Worm (Caenorhabditis elegans) whole organism, L3 larva: ENCODE measurements around the gene sre-44.
A peak's percentile ranks its signal among the peaks of the same experiment; 100 is the strongest.

Source experiments
- ZK546.5 ChIP-seq: sonication (generic microtip); optimal IDR thresholded peaks from 2 replicates; lab custom pipeline; 2017; ENCODE audit warnings: missing biosample characterization, missing genetic modification characterization
- ama-1 ChIP-seq: fragments of 150-350 bp; optimal IDR thresholded peaks from 2 replicates; lab custom pipeline; 2018
- ceh-16 ChIP-seq: sonication (generic microtip); optimal IDR thresholded peaks from 2 replicates; lab custom pipeline; 2017; ENCODE audit warnings: missing biosample characterization, missing genetic modification characterization
- ceh-82 ChIP-seq: fragments of 150-350 bp; optimal IDR thresholded peaks from 2 replicates; lab custom pipeline; 2014; ENCODE audit warnings: missing biosample characterization, missing genetic modification characterization
- ceh-9 ChIP-seq: sonication (generic microtip); optimal IDR thresholded peaks from 2 replicates; lab custom pipeline; 2018; ENCODE audit warnings: missing biosample characterization, missing genetic modification characterization
- daf-12 ChIP-seq: fragments of 150-350 bp; optimal IDR thresholded peaks from 2 replicates; lab custom pipeline; 2014; ENCODE audit warnings: missing biosample characterization, missing genetic modification reagents, missing genetic modification characterization
- egl-27 ChIP-seq: sonication (generic microtip); optimal IDR thresholded peaks from 4 replicates; lab custom pipeline; 2017; ENCODE audit warnings: missing biosample characterization, missing genetic modification reagents, missing genetic modification characterization
- egl-5 ChIP-seq: fragments of 150-350 bp; optimal IDR thresholded peaks from 2 replicates; lab custom pipeline; 2017; ENCODE audit warnings: missing biosample characterization, missing genetic modification reagents, missing genetic modification characterization, inconsistent platforms
- elt-1 ChIP-seq: fragments of 150-350 bp; optimal IDR thresholded peaks from 2 replicates; lab custom pipeline; 2014; ENCODE audit warnings: missing biosample characterization, missing genetic modification characterization
- elt-2 ChIP-seq: sonication (generic microtip); optimal IDR thresholded peaks from 2 replicates; lab custom pipeline; 2016; ENCODE audit warnings: missing genetic modification reagents, mild to moderate bottlenecking, missing genetic modification characterization, missing compliant biosample characterization
- fkh-10 ChIP-seq: sonication (generic microtip); optimal IDR thresholded peaks from 2 replicates; lab custom pipeline; 2017; ENCODE audit warnings: missing biosample characterization, missing genetic modification reagents, missing genetic modification characterization
- fos-1 ChIP-seq: fragments of 150-350 bp; optimal IDR thresholded peaks from 2 replicates; lab custom pipeline; 2014; ENCODE audit warnings: missing biosample characterization, missing genetic modification characterization
- hmg-11 ChIP-seq: sonication (generic microtip); optimal IDR thresholded peaks from 2 replicates; lab custom pipeline; 2016; ENCODE audit warnings: missing genetic modification characterization, missing compliant biosample characterization
- jun-1 ChIP-seq: fragments of 150-350 bp; optimal IDR thresholded peaks from 2 replicates; lab custom pipeline; 2014; ENCODE audit warnings: missing biosample characterization, missing genetic modification reagents, missing genetic modification characterization
- lin-15B ChIP-seq: fragments of 150-350 bp; optimal IDR thresholded peaks from 2 replicates; lab custom pipeline; 2014; ENCODE audit warnings: missing biosample characterization, missing genetic modification characterization
- lin-39 ChIP-seq: fragments of 150-350 bp; optimal IDR thresholded peaks from 2 replicates; lab custom pipeline; 2018; ENCODE audit warnings: missing biosample characterization, missing genetic modification reagents, missing genetic modification characterization
- mml-1 ChIP-seq: fragments of 150-350 bp; sonication (generic microtip); optimal IDR thresholded peaks from 3 replicates; lab custom pipeline; 2014; ENCODE audit warnings: missing biosample characterization, missing genetic modification characterization
- nhr-12 ChIP-seq: fragments of 150-350 bp; optimal IDR thresholded peaks from 2 replicates; lab custom pipeline; 2014; ENCODE audit warnings: missing biosample characterization, missing genetic modification characterization
- nhr-25 ChIP-seq: sonication (generic microtip); optimal IDR thresholded peaks from 2 replicates; lab custom pipeline; 2017; ENCODE audit warnings: missing biosample characterization, missing genetic modification characterization
- nhr-28 ChIP-seq: fragments of 150-350 bp; optimal IDR thresholded peaks from 2 replicates; lab custom pipeline; 2014; ENCODE audit warnings: missing biosample characterization, missing genetic modification characterization
- nhr-43 ChIP-seq: sonication (generic microtip); optimal IDR thresholded peaks from 2 replicates; lab custom pipeline; 2016; ENCODE audit warnings: mild to moderate bottlenecking, missing genetic modification characterization, missing compliant biosample characterization; ENCODE audit not compliant: poor library complexity, severe bottlenecking
- nhr-67 ChIP-seq: fragments of 150-350 bp; optimal IDR thresholded peaks from 2 replicates; lab custom pipeline; 2014; ENCODE audit warnings: missing biosample characterization, missing genetic modification characterization
- pha-4 ChIP-seq: fragments of 150-350 bp; optimal IDR thresholded peaks from 2 replicates; lab custom pipeline; 2014; ENCODE audit warnings: missing biosample characterization, missing genetic modification reagents, missing genetic modification characterization
- pqm-1 ChIP-seq: fragments of 150-350 bp; optimal IDR thresholded peaks from 2 replicates; lab custom pipeline; 2017; ENCODE audit warnings: missing biosample characterization, missing genetic modification characterization, inconsistent platforms
- sea-2 ChIP-seq: fragments of 150-350 bp; sonication (generic microtip); optimal IDR thresholded peaks from 4 replicates; lab custom pipeline; 2014; ENCODE audit warnings: missing biosample characterization, missing genetic modification reagents, missing genetic modification characterization
- skn-1 ChIP-seq: fragments of 150-350 bp; optimal IDR thresholded peaks from 2 replicates; lab custom pipeline; 2014; ENCODE audit warnings: missing biosample characterization, missing genetic modification characterization
- snpc-4 ChIP-seq: fragments of 150-350 bp; optimal IDR thresholded peaks from 2 replicates; lab custom pipeline; 2014; ENCODE audit warnings: missing biosample characterization, missing genetic modification characterization
- tbx-2 ChIP-seq: sonication (generic microtip); optimal IDR thresholded peaks from 2 replicates; lab custom pipeline; 2016; ENCODE audit warnings: mild to moderate bottlenecking, missing genetic modification characterization, missing compliant biosample characterization
- unc-62 ChIP-seq: fragments of 150-350 bp; sonication (generic microtip); optimal IDR thresholded peaks from 4 replicates; lab custom pipeline; 2014; ENCODE audit warnings: missing biosample characterization, missing genetic modification reagents, missing genetic modification characterization
- zag-1 ChIP-seq: fragments of 150-350 bp; optimal IDR thresholded peaks from 2 replicates; lab custom pipeline; 2014; ENCODE audit warnings: missing biosample characterization, missing genetic modification characterization

Gene sre-44

DNA sequence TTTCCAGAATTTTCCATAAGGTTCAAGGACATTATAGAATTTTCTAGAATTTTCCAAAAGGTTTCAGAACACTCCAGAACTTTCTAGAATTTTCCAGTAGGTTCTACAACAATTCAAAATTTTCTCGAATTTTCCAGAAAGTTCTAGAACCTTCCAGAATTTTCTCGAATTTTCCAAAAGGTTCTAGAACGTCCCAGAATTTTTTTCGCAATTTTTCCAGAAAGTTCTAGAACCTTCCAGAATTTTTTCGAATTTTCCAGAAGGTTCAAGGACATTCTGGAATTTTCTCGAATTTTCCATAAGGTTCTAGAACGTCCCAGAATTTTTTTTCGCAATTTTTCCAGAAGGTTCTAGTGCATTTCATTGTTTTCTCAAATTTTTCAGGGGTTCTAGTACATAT lies 28.3 kb downstream of the sre-44 start:
- TF ChIP-seq ceh-9 (tag; lab: Kevin White, UChicago) (no peak), unc-62 (GFP tag; lab: Kevin White, UChicago) (no peak)
- TF ChIP-seq, all 47 proteins: peak for 0

DNA sequence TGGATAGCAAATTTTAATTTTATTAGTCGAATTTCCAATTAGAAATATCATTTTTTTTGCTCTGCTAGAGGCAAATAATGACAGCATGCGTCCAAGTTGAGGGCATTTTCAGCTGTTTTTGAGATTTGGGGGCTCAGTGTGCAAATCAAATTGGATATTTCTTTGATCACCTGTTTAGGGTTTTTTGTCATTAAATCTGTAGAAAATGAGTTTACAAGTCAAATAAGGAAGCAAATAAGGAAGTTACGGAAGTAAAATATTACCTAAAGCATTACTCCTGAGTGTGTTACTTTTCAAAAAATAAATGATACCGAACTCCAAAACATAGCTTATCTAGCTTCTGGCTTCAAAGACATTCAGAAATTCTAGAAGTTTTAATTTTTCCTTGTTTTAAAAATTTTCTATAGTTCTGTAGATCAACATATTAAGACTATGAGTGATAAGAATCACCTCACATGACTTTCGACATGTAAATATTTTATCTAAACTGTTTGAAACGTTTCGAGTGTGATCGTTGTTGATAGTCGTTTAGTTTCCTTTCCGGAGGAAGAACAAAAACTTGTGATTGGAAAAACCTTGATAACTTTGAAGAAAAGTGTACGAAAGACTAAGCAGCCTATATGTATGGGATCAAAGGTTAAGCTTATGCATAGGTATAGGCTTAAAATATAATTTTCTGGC lies 30.6 kb downstream of the sre-44 start, which contains the start of gene sre-48:
TSS of gene sre-48 (minus strand) at position 51 of the 681 bp plus-strand sequence.
- TF ChIP-seq daf-12 (tag; lab: Kevin White, UChicago), result no peak
- TF ChIP-seq pqm-1 (tag; lab: Kevin White, UChicago), result peak; percentile 73
- TF ChIP-seq pha-4, result peak; percentile 47
- TF ChIP-seq elt-2 (tag; lab: Kevin White, UChicago), result peak; percentile 92
- no peak for TF ChIP-seq nhr-67
- TF ChIP-seq egl-5, result no peak
- no peak for TF ChIP-seq fos-1
- TF ChIP-seq jun-1 (tag; lab: Kevin White, UChicago), result peak; percentile 85
- no peak for TF ChIP-seq lin-39
- TF ChIP-seq, all 47 proteins: peak for 4

DNA sequence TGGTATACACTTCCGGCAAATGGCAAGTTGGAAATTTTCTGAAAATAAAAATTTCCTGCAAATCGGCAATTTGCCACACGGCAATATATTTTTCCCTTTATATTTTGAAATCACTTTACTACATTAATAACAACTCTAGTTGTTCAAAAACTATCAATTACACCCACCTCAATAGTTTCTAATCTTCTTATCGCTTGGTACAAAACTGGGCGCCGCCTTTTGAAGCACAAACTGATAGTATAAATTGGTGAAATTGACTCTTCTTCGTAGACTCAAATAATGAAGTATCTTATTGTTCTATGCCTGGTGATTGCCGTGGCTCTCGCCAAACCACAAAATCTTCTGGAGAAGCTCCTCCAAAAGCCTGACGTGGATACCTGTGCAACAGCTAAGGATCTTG lies 31.7 kb downstream of the sre-44 start, which contains the start of gene Y39G8B.9:
TSS of gene Y39G8B.9 (plus strand) at position 269 of the 400 bp plus-strand sequence.
- no peak for TF ChIP-seq fkh-10 (GFP tag; lab: Kevin White, UChicago)
- TF ChIP-seq fos-1, result no peak
- no peak for TF ChIP-seq zag-1
- TF ChIP-seq skn-1 (tag; lab: Kevin White, UChicago), result no peak
- TF ChIP-seq pha-4, result peak; percentile 0
- TF ChIP-seq pqm-1 (tag; lab: Kevin White, UChicago), result peak; percentile 5
- peak; percentile 61 for TF ChIP-seq elt-2 (tag; lab: Kevin White, UChicago)
- TF ChIP-seq ceh-9 (tag; lab: Kevin White, UChicago), result no peak

DNA sequence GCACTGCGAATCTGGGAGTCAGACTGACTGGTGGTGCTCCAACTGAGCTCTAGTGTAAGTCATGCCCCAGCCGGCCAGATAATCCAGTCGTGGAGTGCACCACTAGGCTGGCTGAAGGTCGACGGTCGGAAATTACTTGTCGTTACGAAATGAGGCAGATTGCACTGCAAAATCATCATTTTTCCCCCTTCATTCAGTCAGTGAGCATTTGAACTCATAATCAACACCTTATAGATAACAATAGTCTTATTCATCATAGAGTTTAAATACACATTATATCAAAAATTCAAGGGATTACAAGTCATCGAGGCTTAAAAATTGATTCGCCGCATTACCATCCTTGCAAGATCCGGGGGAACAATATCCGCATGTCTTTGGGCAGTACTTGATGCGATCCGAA lies 32.4 kb downstream of the sre-44 start:
- TF ChIP-seq pqm-1 (tag; lab: Kevin White, UChicago) (peak; percentile 53), elt-2 (tag; lab: Kevin White, UChicago) (peak; percentile 34), skn-1 (tag; lab: Kevin White, UChicago) (peak; percentile 30), ceh-9 (tag; lab: Kevin White, UChicago) (no peak)

DNA sequence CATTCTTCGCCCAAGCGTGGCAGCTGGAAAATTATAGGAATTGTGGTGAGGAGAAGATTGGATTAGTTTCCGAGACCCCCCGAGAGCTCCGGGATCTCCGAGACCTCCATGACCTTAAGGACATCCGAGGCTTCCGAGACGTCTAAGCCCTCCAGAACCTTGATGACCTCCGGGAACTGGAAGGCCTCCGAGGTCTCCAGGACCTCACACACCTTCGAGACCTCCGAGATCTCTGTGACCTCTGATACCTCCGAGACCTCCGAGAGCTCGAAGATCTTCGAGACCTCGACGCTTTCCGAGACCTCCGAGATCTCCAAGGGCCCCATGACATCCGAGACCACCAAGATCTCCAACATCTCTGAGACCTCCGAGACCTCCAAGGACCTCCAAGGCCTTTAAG lies 32.9 kb downstream of the sre-44 start:
- no peak for TF ChIP-seq ama-1 (lab: Kevin White, UChicago)
- no peak for TF ChIP-seq ceh-82 (tag; lab: Kevin White, UChicago)
- TF ChIP-seq, all 47 proteins: peak for 0

DNA sequence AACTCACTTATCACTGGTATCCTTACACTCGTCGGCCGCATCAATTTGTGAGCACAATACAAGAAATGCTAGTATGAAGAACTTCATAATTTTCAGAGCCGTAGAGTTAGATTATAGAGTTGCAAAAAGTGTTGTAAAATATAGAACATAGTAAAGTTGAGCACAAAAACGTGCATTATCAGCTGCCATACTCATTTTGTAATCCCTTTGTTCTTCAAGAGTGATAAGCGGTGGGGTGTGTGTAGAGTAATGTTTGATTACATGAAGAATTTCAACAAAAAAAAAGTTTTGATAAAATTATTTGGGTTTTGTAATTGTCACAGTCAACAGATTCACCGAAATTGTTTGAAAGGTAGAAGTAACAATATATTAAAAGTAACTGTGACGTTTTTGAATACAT lies 33.5 kb downstream of the sre-44 start, which contains the start of the genes Y39G8B.13 and Y39G8B.10:
TSS of gene Y39G8B.13 (minus strand) at position 125 of the 400 bp plus-strand sequence.
TSS of gene Y39G8B.10 (minus strand) at position 193 of the 400 bp plus-strand sequence.
- TF ChIP-seq pqm-1 (tag; lab: Kevin White, UChicago), result peak; percentile 78
- TF ChIP-seq nhr-28, result no peak
- TF ChIP-seq elt-2 (tag; lab: Kevin White, UChicago), result peak; percentile 86

DNA sequence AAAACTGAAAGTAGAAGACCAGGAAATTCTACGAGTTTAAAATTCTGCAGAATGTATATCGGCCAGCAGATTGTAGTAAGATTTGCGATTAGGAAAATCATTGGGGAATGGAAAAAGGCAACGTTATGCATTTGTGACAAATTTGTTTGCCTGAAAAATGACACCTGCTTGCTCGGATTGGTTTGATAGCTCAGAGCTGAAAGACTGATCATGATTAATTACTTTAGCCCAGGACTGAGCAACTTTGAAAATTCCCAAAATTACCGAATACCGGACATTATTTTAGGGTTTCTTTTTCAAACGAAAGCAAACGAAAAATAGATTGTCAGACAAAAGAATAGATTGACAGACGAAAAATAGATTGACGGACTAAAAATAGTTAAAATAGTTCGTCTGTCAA lies 35.2 kb downstream of the sre-44 start, which contains the start of gene sre-47:
TSS of gene sre-47 (minus strand) at position 101 of the 400 bp plus-strand sequence.
- TF ChIP-seq nhr-43 (tag; lab: Kevin White, UChicago) (no peak), pha-4 (no peak), hmg-11 (tag; lab: Kevin White, UChicago) (no peak), nhr-12 (tag; lab: Kevin White, UChicago) (no peak), sea-2 (GFP tag; lab: Kevin White, UChicago) (no peak), tbx-2 (tag; lab: Kevin White, UChicago) (no peak), jun-1 (tag; lab: Kevin White, UChicago) (no peak)
- TF ChIP-seq, all 47 proteins: peak for 0

DNA sequence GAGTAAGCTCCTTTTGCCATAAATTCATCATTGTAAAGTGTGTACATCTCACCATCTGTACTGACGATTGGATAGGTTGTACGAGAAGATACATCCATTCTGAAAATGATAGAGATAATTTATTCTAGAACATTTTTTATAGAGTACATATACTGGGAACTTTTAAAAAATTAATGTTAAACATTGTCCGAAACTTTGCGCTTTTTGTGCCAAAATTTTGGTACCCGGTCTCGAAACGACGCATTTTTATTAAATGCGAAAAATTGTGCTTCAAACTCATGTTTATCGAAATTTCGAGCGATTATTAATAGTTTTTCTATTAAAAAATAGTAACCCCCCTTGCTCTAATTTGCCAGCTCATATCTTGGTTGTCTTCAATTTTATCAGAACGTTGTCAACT lies 42.4 kb downstream of the sre-44 start, which contains the start of gene Y39G8B.5:
TSS of gene Y39G8B.5 (minus strand) at position 101 of the 400 bp plus-strand sequence.
- no peak for TF ChIP-seq hmg-11 (tag; lab: Kevin White, UChicago)
- no peak for TF ChIP-seq lin-39
- no peak for TF ChIP-seq elt-1
- TF ChIP-seq egl-5, result no peak
- TF ChIP-seq fkh-10 (GFP tag; lab: Kevin White, UChicago), result no peak
- TF ChIP-seq pqm-1 (tag; lab: Kevin White, UChicago), result no peak
- no peak for TF ChIP-seq ZK546.5 (tag; lab: Kevin White, UChicago)
- TF ChIP-seq ama-1 (lab: Kevin White, UChicago), result no peak
- no peak for TF ChIP-seq unc-62 (GFP tag; lab: Kevin White, UChicago)
- TF ChIP-seq mml-1 (tag; lab: Kevin White, UChicago), result no peak
- TF ChIP-seq lin-15B (tag; lab: Kevin White, UChicago), result no peak
- no peak for TF ChIP-seq snpc-4 (tag; lab: Kevin White, UChicago)
- TF ChIP-seq sea-2 (GFP tag; lab: Kevin White, UChicago), result no peak
- no peak for TF ChIP-seq nhr-25
- TF ChIP-seq ceh-16 (tag; lab: Kevin White, UChicago), result no peak
- no peak for TF ChIP-seq ceh-82 (tag; lab: Kevin White, UChicago)
- no peak for TF ChIP-seq nhr-43 (tag; lab: Kevin White, UChicago)
- TF ChIP-seq pha-4, result no peak
- no peak for TF ChIP-seq egl-27 (tag; lab: Kevin White, UChicago)
